Fruit fly (Drosophila melanogaster): ENCODE results near the gene CG3402.

Gene CG3402

dm6 chr3L:629916-630663 is 22.6 kb downstream of the CG3402 start (continued):
- TF ChIP-seq ato (GFP tag; IDR thresholded peaks at IDR 0.05; ENCODE audit: partially characterized antibody) (no peak), CG9609 (GFP tag; optimal IDR thresholded peaks at IDR 0.05) (no peak), dmrt99B (tag; optimal IDR thresholded peaks at IDR 0.05) (peak; percentile 24), Myb (GFP tag; optimal IDR thresholded peaks at IDR 0.05) (no peak), pita (GFP tag; optimal IDR thresholded peaks at IDR 0.05) (no peak), Opbp (GFP tag; IDR thresholded peaks at IDR 0.05; ENCODE audit: partially characterized antibody) (0 out of 3 replicates have a peak, but pooled peaks have one; percentile 25), stc (GFP tag; IDR thresholded peaks at IDR 0.05) (peak; percentile 57; the same call in 1 of the 2 replicates), fd102C (GFP tag; optimal IDR thresholded peaks at IDR 0.05) (no peak), onecut (GFP tag; IDR thresholded peaks at IDR 0.05) (no peak; the same call in 1 of the 2 replicates), CG9817 (tag; optimal IDR thresholded peaks at IDR 0.05) (peak; percentile 67), sens (GFP tag) (peak; percentile 89), CG13296 (GFP tag; optimal IDR thresholded peaks at IDR 0.05) (no peak), bab2 (GFP tag; optimal IDR thresholded peaks at IDR 0.05) (no peak), Max (GFP tag; optimal IDR thresholded peaks at IDR 0.05) (no peak), gem (tag; optimal IDR thresholded peaks at IDR 0.05) (peak; percentile 66), CG10321 (GFP tag; IDR thresholded peaks at IDR 0.05) (0 out of 2 replicates have a peak, but pooled peaks have one; percentile 10), Asciz (GFP tag; optimal IDR thresholded peaks at IDR 0.05) (no peak), CG5953 (GFP tag; IDR thresholded peaks at IDR 0.05) (peak; percentile 51; the same call in 1 of the 2 replicates), psq (GFP tag; optimal IDR thresholded peaks at IDR 0.05) (no peak), CTCF (GFP tag; optimal IDR thresholded peaks at IDR 0.05) (no peak), CG11398 (GFP tag; optimal IDR thresholded peaks at IDR 0.05) (no peak), MESR4 (GFP tag; optimal IDR thresholded peaks at IDR 0.05) (no peak), al (GFP tag; IDR thresholded peaks at IDR 0.05) (peak; percentile 62), CG7357 (GFP tag; IDR thresholded peaks at IDR 0.05) (0 out of 3 replicates have a peak, but pooled peaks have one; percentile 12), CHES-1-like (GFP tag; optimal IDR thresholded peaks at IDR 0.05) (peak; percentile 40), CG10979 (tag; optimal IDR thresholded peaks at IDR 0.05) (peak; percentile 29), jumu (GFP tag; optimal IDR thresholded peaks at IDR 0.05) (no peak), Mes4 (GFP tag; optimal IDR thresholded peaks at IDR 0.05) (no peak), unc-4 (GFP tag; IDR thresholded peaks at IDR 0.05; ENCODE audit: partially characterized antibody) (0 out of 2 replicates have a peak, but pooled peaks have one; percentile 25), lmd (GFP tag; IDR thresholded peaks at IDR 0.05) (peak; percentile 59), E2f2 (GFP tag; IDR thresholded peaks at IDR 0.05) (peak; percentile 11; the same call in 1 of the 2 replicates), trem (tag; optimal IDR thresholded peaks at IDR 0.05) (peak; percentile 8), CG10543 (GFP tag; optimal IDR thresholded peaks at IDR 0.05) (no peak), ERR (GFP tag; optimal IDR thresholded peaks at IDR 0.05) (no peak), CG17568 (GFP tag; optimal IDR thresholded peaks at IDR 0.05) (no peak), CG13424 (tag; optimal IDR thresholded peaks at IDR 0.05) (peak; percentile 50), CrebB (tag; optimal IDR thresholded peaks at IDR 0.05) (no peak), CkIIα-i1 (GFP tag; IDR thresholded peaks at IDR 0.05) (no peak), CG7372 (GFP tag; IDR thresholded peaks at IDR 0.05) (peak; percentile 91), bcd (GFP tag; optimal IDR thresholded peaks at IDR 0.05) (peak; percentile 20), Dp (GFP tag; optimal IDR thresholded peaks at IDR 0.05) (no peak), Xrp1 (GFP tag; IDR thresholded peaks at IDR 0.05) (peak; percentile 50; the same call in 1 of the 2 replicates), trh (GFP tag; optimal IDR thresholded peaks at IDR 0.05) (no peak), Xbp1 (GFP tag; optimal IDR thresholded peaks at IDR 0.05) (peak; percentile 60), dysf (GFP tag; IDR thresholded peaks at IDR 0.05) (peak; percentile 54; the same call in 1 of the 3 replicates), CG1647 (GFP tag; optimal IDR thresholded peaks at IDR 0.05) (no peak), toy (GFP tag; IDR thresholded peaks at IDR 0.05) (peak; percentile 41; the same call in 1 of the 2 replicates), CG12391 (tag; optimal IDR thresholded peaks at IDR 0.05) (peak; percentile 52), Fer3 (tag; optimal IDR thresholded peaks at IDR 0.05) (peak; percentile 58), Ssrp (tag; optimal IDR thresholded peaks at IDR 0.05) (peak; percentile 30)

Data from whole organism, embryonic.